Fruit fly (Drosophila melanogaster): ENCODE measurements around the gene dunk.

DNA sequence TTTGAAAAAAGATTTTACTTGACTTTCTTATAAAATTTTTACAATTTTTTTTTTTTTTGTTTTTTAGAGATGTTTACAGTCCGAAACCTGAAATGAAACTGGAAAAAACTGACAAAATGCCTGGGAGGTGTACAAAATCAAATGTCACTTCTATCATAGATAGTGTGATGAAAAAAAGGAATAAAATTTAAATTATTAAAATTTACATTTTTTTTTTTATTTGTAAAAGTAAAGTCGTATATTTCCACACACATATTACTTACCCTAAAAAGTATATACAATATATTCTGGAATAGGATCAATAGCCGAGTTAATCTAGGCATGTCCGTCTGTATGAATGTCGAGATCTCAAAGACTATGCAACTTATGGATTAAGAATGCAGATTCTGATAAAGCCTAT, 46.0 kb upstream of the dunk start, which contains the start of gene CG15219:
- TF ChIP-seq ovo (GFP tag; optimal IDR thresholded peaks at IDR 0.05) (no peak), Crg-1 (GFP tag; optimal IDR thresholded peaks at IDR 0.05) (no peak), CG7101 (tag; optimal IDR thresholded peaks at IDR 0.05) (no peak), pad (GFP tag; optimal IDR thresholded peaks at IDR 0.05) (no peak)

Data from whole organism, adult.